Worm (Caenorhabditis elegans) whole organism, mixed stage, embryonic: Measurements from ENCODE around the gene srxa-10.
A peak's percentile ranks its signal among the peaks of the same experiment; 100 is the strongest.

Experiments used
- M03D4.4 ChIP-seq: sonication (generic microtip); optimal IDR thresholded peaks from 2 replicates; lab custom pipeline; 2017; ENCODE audit warnings: mild to moderate bottlenecking, missing genetic modification characterization, missing compliant biosample characterization
- bed-3 ChIP-seq: fragments of 200-800 bp; sonication (Bioruptor generic); optimal IDR thresholded peaks from 3 replicates; lab custom pipeline; 2018; ENCODE audit warnings: mild to moderate bottlenecking, missing genetic modification characterization, moderate library complexity, missing compliant biosample characterization
- ceh-39 ChIP-seq: fragments of 150-350 bp; optimal IDR thresholded peaks from 2 replicates; lab custom pipeline; 2014; ENCODE audit warnings: missing biosample characterization, missing genetic modification characterization
- ceh-43 ChIP-seq: fragments of 200-800 bp; sonication (Bioruptor generic); optimal IDR thresholded peaks from 2 replicates; lab custom pipeline; 2018; ENCODE audit warnings: mild to moderate bottlenecking, missing genetic modification characterization, moderate library complexity, missing compliant biosample characterization
- ceh-83 ChIP-seq: fragments of 200-800 bp; sonication (Bioruptor generic); optimal IDR thresholded peaks from 2 replicates; lab custom pipeline; 2018; ENCODE audit warnings: mild to moderate bottlenecking, missing genetic modification characterization, missing compliant biosample characterization
- ces-1 ChIP-seq: fragments of 150-350 bp; optimal IDR thresholded peaks from 2 replicates; lab custom pipeline; 2014; ENCODE audit warnings: missing biosample characterization, missing genetic modification reagents, missing genetic modification characterization
- cnd-1 ChIP-seq: fragments of 200-800 bp; sonication (Bioruptor generic); optimal IDR thresholded peaks from 2 replicates; lab custom pipeline; 2018; ENCODE audit warnings: mild to moderate bottlenecking, missing genetic modification characterization, missing compliant biosample characterization
- drap-1 ChIP-seq: fragments of 200-800 bp; sonication (Bioruptor generic); optimal IDR thresholded peaks from 3 replicates; lab custom pipeline; 2018; ENCODE audit warnings: mild to moderate bottlenecking, missing genetic modification characterization, missing compliant biosample characterization
- elt-1 ChIP-seq: sonication (generic microtip); optimal IDR thresholded peaks from 2 replicates; lab custom pipeline; 2017; ENCODE audit warnings: missing genetic modification characterization, mild to moderate bottlenecking, missing compliant biosample characterization, antibody characterized with exemption, moderate library complexity, borderline replicate concordance; ENCODE audit not compliant: insufficient read depth
- elt-3 ChIP-seq: fragments of 150-350 bp; optimal IDR thresholded peaks from 2 replicates; lab custom pipeline; 2014; ENCODE audit warnings: missing biosample characterization, missing genetic modification characterization
- ham-2 ChIP-seq: fragments of 200-800 bp; sonication (Bioruptor generic); optimal IDR thresholded peaks from 2 replicates; lab custom pipeline; 2018; ENCODE audit warnings: mild to moderate bottlenecking, missing genetic modification characterization, missing compliant biosample characterization
- hlh-1 ChIP-seq: fragments of 150-350 bp; optimal IDR thresholded peaks from 2 replicates; lab custom pipeline; 2014; ENCODE audit warnings: missing biosample characterization, missing genetic modification reagents, missing genetic modification characterization
- lin-13 ChIP-seq: fragments of 150-350 bp; optimal IDR thresholded peaks from 2 replicates; lab custom pipeline; 2014; ENCODE audit warnings: missing biosample characterization, missing genetic modification characterization
- lin-32 ChIP-seq: fragments of 200-800 bp; sonication (Bioruptor generic); optimal IDR thresholded peaks from 2 replicates; lab custom pipeline; 2018; ENCODE audit warnings: mild to moderate bottlenecking, missing genetic modification characterization, missing compliant biosample characterization
- mab-5 ChIP-seq: fragments of 150-350 bp; optimal IDR thresholded peaks from 2 replicates; lab custom pipeline; 2014; ENCODE audit warnings: missing biosample characterization, missing genetic modification characterization
- mep-1 ChIP-seq: fragments of 150-350 bp; optimal IDR thresholded peaks from 2 replicates; lab custom pipeline; 2017; ENCODE audit warnings: missing biosample characterization, missing genetic modification reagents, missing genetic modification characterization, inconsistent platforms
- mls-2 ChIP-seq: sonication (generic microtip); optimal IDR thresholded peaks from 2 replicates; lab custom pipeline; 2016; ENCODE audit warnings: mild to moderate bottlenecking, missing genetic modification characterization, moderate library complexity, missing compliant biosample characterization
- nhr-12 ChIP-seq: fragments of 150-350 bp; optimal IDR thresholded peaks from 2 replicates; lab custom pipeline; 2014; ENCODE audit warnings: missing biosample characterization, missing genetic modification characterization
- nhr-2 ChIP-seq: fragments of 150-350 bp; optimal IDR thresholded peaks from 2 replicates; lab custom pipeline; 2014; ENCODE audit warnings: missing biosample characterization, missing genetic modification characterization
- nhr-237 ChIP-seq: fragments of 150-350 bp; optimal IDR thresholded peaks from 2 replicates; lab custom pipeline; 2014; ENCODE audit warnings: missing biosample characterization, missing genetic modification characterization
- nhr-28 ChIP-seq: fragments of 150-350 bp; optimal IDR thresholded peaks from 2 replicates; lab custom pipeline; 2014; ENCODE audit warnings: missing biosample characterization, missing genetic modification characterization
- nhr-76 ChIP-seq: sonication (generic microtip); optimal IDR thresholded peaks from 2 replicates; lab custom pipeline; 2017; ENCODE audit warnings: missing biosample characterization, missing genetic modification characterization
- pha-4 ChIP-seq: fragments of 150-350 bp; optimal IDR thresholded peaks from 2 replicates; lab custom pipeline; 2018; ENCODE audit warnings: missing biosample characterization, missing genetic modification reagents, missing genetic modification characterization
- sem-2 ChIP-seq: fragments of 200-800 bp; sonication (Bioruptor generic); optimal IDR thresholded peaks from 2 replicates; lab custom pipeline; 2018; ENCODE audit warnings: mild to moderate bottlenecking, missing genetic modification characterization, missing compliant biosample characterization
- snpc-4 ChIP-seq: fragments of 150-350 bp; optimal IDR thresholded peaks from 2 replicates; lab custom pipeline; 2014; ENCODE audit warnings: missing biosample characterization, missing genetic modification characterization
- sptf-1 ChIP-seq: sonication (generic microtip); optimal IDR thresholded peaks from 2 replicates; lab custom pipeline; 2017; ENCODE audit warnings: mild to moderate bottlenecking, missing genetic modification characterization, moderate library complexity, missing compliant biosample characterization
- tbx-8 ChIP-seq: fragments of 200-800 bp; sonication (Bioruptor generic); optimal IDR thresholded peaks from 2 replicates; lab custom pipeline; 2018; ENCODE audit warnings: mild to moderate bottlenecking, missing genetic modification characterization, moderate library complexity, missing compliant biosample characterization
- unc-120 ChIP-seq: sonication (generic microtip); optimal IDR thresholded peaks from 2 replicates; lab custom pipeline; 2017; ENCODE audit warnings: missing genetic modification characterization, missing compliant biosample characterization; ENCODE audit not compliant: poor library complexity, severe bottlenecking
- unc-39 ChIP-seq: fragments of 150-350 bp; optimal IDR thresholded peaks from 2 replicates; lab custom pipeline; 2014; ENCODE audit warnings: missing biosample characterization, missing genetic modification characterization
- unc-62 ChIP-seq: fragments of 150-350 bp; optimal IDR thresholded peaks from 2 replicates; lab custom pipeline; 2014; ENCODE audit warnings: missing biosample characterization, missing genetic modification reagents, missing genetic modification characterization

Gene srxa-10

ce11 chrIII:9826005-9826404 is 29.7 kb upstream of the srxa-10 start:
- no peak for TF ChIP-seq pha-4 (tag; lab: Kevin White, UChicago)
- peak; percentile 3 for TF ChIP-seq mep-1
- no peak for TF ChIP-seq unc-62
- no peak for TF ChIP-seq lin-13 (tag; lab: Kevin White, UChicago)
- TF ChIP-seq ces-1 (GFP tag; lab: Kevin White, UChicago), result no peak

- TF ChIP-seq ceh-39 (tag; lab: Kevin White, UChicago), result no peak
- no peak for TF ChIP-seq drap-1 (GFP tag; lab: Kevin White, UChicago)
- TF ChIP-seq mep-1, result no peak
- TF ChIP-seq nhr-12 (tag; lab: Kevin White, UChicago), result no peak
These were observed 28.9 kb upstream of the srxa-10 start, which contains the start of gene ZK632.9 for ce11 chrIII:9825073-9825828. TSS of gene ZK632.9 (minus strand) at chrIII:9825432.

- TF ChIP-seq sptf-1, result no peak
- no peak for TF ChIP-seq nhr-28
- no peak for TF ChIP-seq nhr-237
- TF ChIP-seq unc-120 (tag; lab: Kevin White, UChicago), result no peak
- TF ChIP-seq elt-3 (tag; lab: Kevin White, UChicago), result no peak
- no peak for TF ChIP-seq ceh-83 (GFP tag; lab: Kevin White, UChicago)
- no peak for TF ChIP-seq hlh-1
- TF ChIP-seq unc-62, result no peak
- no peak for TF ChIP-seq ceh-43 (GFP tag; lab: Kevin White, UChicago)
- no peak for TF ChIP-seq tbx-8 (GFP tag; lab: Kevin White, UChicago)
- no peak for TF ChIP-seq cnd-1
- TF ChIP-seq M03D4.4 (tag; lab: Kevin White, UChicago), result no peak
- TF ChIP-seq mep-1, result no peak
- TF ChIP-seq mls-2 (tag; lab: Kevin White, UChicago), result no peak
- no peak for TF ChIP-seq ces-1 (GFP tag; lab: Kevin White, UChicago)
- no peak for TF ChIP-seq snpc-4 (tag; lab: Kevin White, UChicago)
- no peak for TF ChIP-seq nhr-2 (tag; lab: Kevin White, UChicago)
- TF ChIP-seq lin-13 (tag; lab: Kevin White, UChicago), result no peak
These were observed 28.1 kb upstream of the srxa-10 start, which contains the start of gene lin-52 for ce11 chrIII:9824330-9824934. TSS of gene lin-52 (minus strand) at chrIII:9824750.

ce11 chrIII:9823748-9824147 is 27.4 kb upstream of the srxa-10 start:
- TF ChIP-seq nhr-2 (tag; lab: Kevin White, UChicago) (no peak), lin-13 (tag; lab: Kevin White, UChicago) (no peak), unc-120 (tag; lab: Kevin White, UChicago) (no peak), sem-2 (GFP tag; lab: Kevin White, UChicago) (no peak), pha-4 (tag; lab: Kevin White, UChicago) (no peak), lin-32 (no peak), hlh-1 (no peak), mab-5 (tag; lab: Kevin White, UChicago) (no peak), elt-1 (no peak), ham-2 (no peak)

- TF ChIP-seq mep-1, result no peak
- no peak for TF ChIP-seq sptf-1
- TF ChIP-seq sem-2 (GFP tag; lab: Kevin White, UChicago), result no peak
- TF ChIP-seq lin-13 (tag; lab: Kevin White, UChicago), result no peak
- TF ChIP-seq unc-39, result no peak
- no peak for TF ChIP-seq ham-2
- no peak for TF ChIP-seq ceh-39 (tag; lab: Kevin White, UChicago)
- no peak for TF ChIP-seq tbx-8 (GFP tag; lab: Kevin White, UChicago)
- TF ChIP-seq unc-120 (tag; lab: Kevin White, UChicago), result no peak
- TF ChIP-seq bed-3 (GFP tag; lab: Kevin White, UChicago), result no peak
- TF ChIP-seq nhr-237, result no peak
- TF ChIP-seq M03D4.4 (tag; lab: Kevin White, UChicago), result no peak
- TF ChIP-seq unc-62, result no peak
- TF ChIP-seq mab-5 (tag; lab: Kevin White, UChicago), result no peak
- TF ChIP-seq nhr-76 (tag; lab: Kevin White, UChicago), result no peak
- TF ChIP-seq ceh-83 (GFP tag; lab: Kevin White, UChicago), result no peak
These were observed 26.6 kb upstream of the srxa-10 start, which contains the start of gene arl-5 for ce11 chrIII:9822942-9823341. TSS of gene arl-5 (plus strand) at chrIII:9823242.
